Worm (Caenorhabditis elegans) whole organism, mixed stage, embryonic: Measurements from ENCODE around the gene ears-2.
A peak's percentile ranks its signal among the peaks of the same experiment; 100 is the strongest.

Experiments used
- M03D4.4 ChIP-seq: sonication (generic microtip); optimal IDR thresholded peaks from 2 replicates; lab custom pipeline; 2017; ENCODE audit warnings: mild to moderate bottlenecking, missing genetic modification characterization, missing compliant biosample characterization
- bed-3 ChIP-seq: fragments of 200-800 bp; sonication (Bioruptor generic); optimal IDR thresholded peaks from 3 replicates; lab custom pipeline; 2018; ENCODE audit warnings: mild to moderate bottlenecking, missing genetic modification characterization, moderate library complexity, missing compliant biosample characterization
- blmp-1 ChIP-seq: fragments of 150-350 bp; optimal IDR thresholded peaks from 2 replicates; lab custom pipeline; 2014; ENCODE audit warnings: missing biosample characterization, missing genetic modification characterization
- ceh-43 ChIP-seq: fragments of 200-800 bp; sonication (Bioruptor generic); optimal IDR thresholded peaks from 2 replicates; lab custom pipeline; 2018; ENCODE audit warnings: mild to moderate bottlenecking, missing genetic modification characterization, moderate library complexity, missing compliant biosample characterization
- ceh-83 ChIP-seq: fragments of 200-800 bp; sonication (Bioruptor generic); optimal IDR thresholded peaks from 2 replicates; lab custom pipeline; 2018; ENCODE audit warnings: mild to moderate bottlenecking, missing genetic modification characterization, missing compliant biosample characterization
- cnd-1 ChIP-seq: fragments of 200-800 bp; sonication (Bioruptor generic); optimal IDR thresholded peaks from 2 replicates; lab custom pipeline; 2018; ENCODE audit warnings: mild to moderate bottlenecking, missing genetic modification characterization, missing compliant biosample characterization
- drap-1 ChIP-seq: fragments of 200-800 bp; sonication (Bioruptor generic); optimal IDR thresholded peaks from 3 replicates; lab custom pipeline; 2018; ENCODE audit warnings: mild to moderate bottlenecking, missing genetic modification characterization, missing compliant biosample characterization
- elt-1 ChIP-seq: sonication (generic microtip); optimal IDR thresholded peaks from 2 replicates; lab custom pipeline; 2017; ENCODE audit warnings: missing genetic modification characterization, mild to moderate bottlenecking, missing compliant biosample characterization, antibody characterized with exemption, moderate library complexity, borderline replicate concordance; ENCODE audit not compliant: insufficient read depth
- elt-3 ChIP-seq: fragments of 150-350 bp; optimal IDR thresholded peaks from 2 replicates; lab custom pipeline; 2014; ENCODE audit warnings: missing biosample characterization, missing genetic modification characterization
- flh-1 ChIP-seq: fragments of 200-800 bp; sonication (Bioruptor generic); optimal IDR thresholded peaks from 2 replicates; lab custom pipeline; 2018; ENCODE audit warnings: mild to moderate bottlenecking, missing genetic modification characterization, moderate library complexity, missing compliant biosample characterization
- ham-2 ChIP-seq: fragments of 200-800 bp; sonication (Bioruptor generic); optimal IDR thresholded peaks from 2 replicates; lab custom pipeline; 2018; ENCODE audit warnings: mild to moderate bottlenecking, missing genetic modification characterization, missing compliant biosample characterization
- hlh-1 ChIP-seq: fragments of 150-350 bp; optimal IDR thresholded peaks from 2 replicates; lab custom pipeline; 2014; ENCODE audit warnings: missing biosample characterization, missing genetic modification reagents, missing genetic modification characterization
- lin-13 ChIP-seq: fragments of 150-350 bp; optimal IDR thresholded peaks from 2 replicates; lab custom pipeline; 2014; ENCODE audit warnings: missing biosample characterization, missing genetic modification characterization
- lsy-2 ChIP-seq: fragments of 150-350 bp; optimal IDR thresholded peaks from 2 replicates; lab custom pipeline; 2014; ENCODE audit warnings: missing biosample characterization, missing genetic modification characterization
- mab-5 ChIP-seq: fragments of 150-350 bp; optimal IDR thresholded peaks from 2 replicates; lab custom pipeline; 2014; ENCODE audit warnings: missing biosample characterization, missing genetic modification characterization
- mls-2 ChIP-seq: sonication (generic microtip); optimal IDR thresholded peaks from 2 replicates; lab custom pipeline; 2016; ENCODE audit warnings: mild to moderate bottlenecking, missing genetic modification characterization, moderate library complexity, missing compliant biosample characterization
- nhr-12 ChIP-seq: fragments of 150-350 bp; optimal IDR thresholded peaks from 2 replicates; lab custom pipeline; 2014; ENCODE audit warnings: missing biosample characterization, missing genetic modification characterization
- nhr-2 ChIP-seq: fragments of 150-350 bp; optimal IDR thresholded peaks from 2 replicates; lab custom pipeline; 2014; ENCODE audit warnings: missing biosample characterization, missing genetic modification characterization
- nhr-237 ChIP-seq: fragments of 150-350 bp; optimal IDR thresholded peaks from 2 replicates; lab custom pipeline; 2014; ENCODE audit warnings: missing biosample characterization, missing genetic modification characterization
- nhr-28 ChIP-seq: fragments of 150-350 bp; optimal IDR thresholded peaks from 2 replicates; lab custom pipeline; 2014; ENCODE audit warnings: missing biosample characterization, missing genetic modification characterization
- nhr-76 ChIP-seq: sonication (generic microtip); optimal IDR thresholded peaks from 2 replicates; lab custom pipeline; 2017; ENCODE audit warnings: missing biosample characterization, missing genetic modification characterization
- pha-4 ChIP-seq: fragments of 150-350 bp; optimal IDR thresholded peaks from 2 replicates; lab custom pipeline; 2018; ENCODE audit warnings: missing biosample characterization, missing genetic modification reagents, missing genetic modification characterization
- sem-2 ChIP-seq: fragments of 200-800 bp; sonication (Bioruptor generic); optimal IDR thresholded peaks from 2 replicates; lab custom pipeline; 2018; ENCODE audit warnings: mild to moderate bottlenecking, missing genetic modification characterization, missing compliant biosample characterization
- snpc-4 ChIP-seq: fragments of 150-350 bp; optimal IDR thresholded peaks from 2 replicates; lab custom pipeline; 2014; ENCODE audit warnings: missing biosample characterization, missing genetic modification characterization
- sptf-1 ChIP-seq: sonication (generic microtip); optimal IDR thresholded peaks from 2 replicates; lab custom pipeline; 2017; ENCODE audit warnings: mild to moderate bottlenecking, missing genetic modification characterization, moderate library complexity, missing compliant biosample characterization
- unc-120 ChIP-seq: sonication (generic microtip); optimal IDR thresholded peaks from 2 replicates; lab custom pipeline; 2017; ENCODE audit warnings: missing genetic modification characterization, missing compliant biosample characterization; ENCODE audit not compliant: poor library complexity, severe bottlenecking
- unc-39 ChIP-seq: fragments of 150-350 bp; optimal IDR thresholded peaks from 2 replicates; lab custom pipeline; 2014; ENCODE audit warnings: missing biosample characterization, missing genetic modification characterization
- unc-62 ChIP-seq: fragments of 150-350 bp; optimal IDR thresholded peaks from 2 replicates; lab custom pipeline; 2014; ENCODE audit warnings: missing biosample characterization, missing genetic modification reagents, missing genetic modification characterization
- ztf-11 ChIP-seq: fragments of 150-350 bp; optimal IDR thresholded peaks from 2 replicates; lab custom pipeline; 2014; ENCODE audit warnings: missing biosample characterization, missing genetic modification characterization

Gene ears-2

DNA sequence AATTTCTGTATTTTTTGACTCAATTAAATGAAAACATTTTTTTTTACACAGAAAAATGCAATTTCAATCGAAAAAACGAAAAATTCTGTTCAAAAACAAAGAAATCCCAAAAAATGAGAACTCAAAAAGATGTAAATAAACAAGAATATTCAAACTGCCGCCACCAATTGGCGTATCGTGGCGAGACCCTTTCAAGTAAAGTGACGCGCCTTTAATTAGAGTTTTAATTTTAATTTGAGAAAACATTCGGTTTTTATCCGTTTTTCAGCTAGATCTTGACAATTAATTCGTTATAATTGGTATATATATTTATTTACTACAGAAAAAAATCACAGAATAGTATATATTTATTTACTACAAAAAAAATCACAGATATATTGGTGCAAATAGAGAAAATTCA lies 10.7 kb downstream of the ears-2 start:
- TF ChIP-seq nhr-2 (tag; lab: Kevin White, UChicago) (no peak), pha-4 (tag; lab: Kevin White, UChicago) (no peak), snpc-4 (tag; lab: Kevin White, UChicago) (no peak), lin-13 (tag; lab: Kevin White, UChicago) (no peak), ceh-43 (GFP tag; lab: Kevin White, UChicago) (peak; percentile 7)

DNA sequence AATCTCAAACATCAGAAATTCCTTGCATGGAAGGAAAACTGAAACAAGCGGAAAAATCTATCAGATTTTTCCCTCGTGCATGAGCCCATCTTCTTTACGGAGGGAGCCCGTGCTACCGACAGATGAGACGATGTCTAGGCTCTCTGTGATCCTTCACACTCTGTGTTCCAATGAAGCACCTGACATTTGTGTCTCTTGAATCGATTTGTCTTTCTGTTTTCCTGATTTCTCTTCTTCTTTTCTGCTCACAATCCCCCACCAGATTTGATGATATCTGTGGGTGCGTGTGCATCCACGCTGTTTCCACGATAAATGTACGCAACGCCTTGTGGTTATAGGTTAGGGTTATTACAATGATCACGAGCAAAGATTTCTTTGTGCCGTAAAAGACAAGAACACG lies 11.4 kb downstream of the ears-2 start:
- TF ChIP-seq unc-39 (no peak), mab-5 (tag; lab: Kevin White, UChicago) (no peak), unc-120 (tag; lab: Kevin White, UChicago) (peak; percentile 82), hlh-1 (peak; percentile 94)

DNA sequence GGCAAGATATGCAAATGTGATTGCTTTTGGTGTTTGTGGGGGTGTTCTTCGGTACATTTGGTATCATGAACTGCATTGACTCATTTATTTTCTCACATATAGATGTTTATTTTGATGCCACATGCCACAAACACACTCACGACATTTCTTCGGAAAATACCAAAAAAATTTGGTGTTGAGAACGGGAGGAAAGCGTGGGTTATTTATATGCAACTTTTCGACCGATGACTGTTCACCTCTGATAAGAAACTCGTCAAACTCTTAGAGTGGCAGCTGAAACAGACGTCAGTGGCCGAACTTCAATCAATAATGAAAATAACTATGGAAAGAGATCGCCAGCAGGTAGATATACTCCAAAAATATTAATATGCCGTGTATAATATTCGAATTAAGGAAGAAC lies 11.9 kb downstream of the ears-2 start:
- no peak for TF ChIP-seq drap-1 (GFP tag; lab: Kevin White, UChicago)
- no peak for TF ChIP-seq mab-5 (tag; lab: Kevin White, UChicago)
- no peak for TF ChIP-seq ceh-83 (GFP tag; lab: Kevin White, UChicago)
- no peak for TF ChIP-seq unc-39
- TF ChIP-seq ham-2 = no peak
- no peak for TF ChIP-seq sptf-1

DNA sequence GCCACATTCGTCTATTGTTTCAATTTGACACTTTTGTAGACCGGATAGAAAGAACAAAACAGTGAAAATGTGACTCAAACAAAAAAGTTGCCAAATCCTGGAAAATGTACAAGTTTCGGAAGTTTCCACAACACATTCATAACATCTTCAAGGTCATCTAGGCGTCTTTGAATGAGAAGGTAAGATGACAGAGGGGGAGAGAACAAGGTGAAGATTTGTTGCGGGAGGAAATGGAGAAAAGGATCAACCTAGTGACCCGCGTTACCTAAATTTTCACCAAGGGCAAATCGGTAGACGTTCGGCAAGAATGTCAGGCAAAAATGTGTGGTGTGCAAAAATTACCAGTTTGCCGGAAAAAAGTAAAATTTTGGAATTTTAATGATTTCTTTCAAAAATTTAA lies 12.5 kb downstream of the ears-2 start:
- no peak for TF ChIP-seq sem-2 (GFP tag; lab: Kevin White, UChicago)
- TF ChIP-seq M03D4.4 (tag; lab: Kevin White, UChicago) = no peak
- TF ChIP-seq nhr-2 (tag; lab: Kevin White, UChicago) = no peak
- TF ChIP-seq nhr-76 (tag; lab: Kevin White, UChicago) = no peak
- TF ChIP-seq mls-2 (tag; lab: Kevin White, UChicago) = no peak
- TF ChIP-seq unc-39 = no peak
- TF ChIP-seq flh-1 (GFP tag; lab: Kevin White, UChicago) = no peak
- no peak for TF ChIP-seq elt-3 (tag; lab: Kevin White, UChicago)
- no peak for TF ChIP-seq unc-120 (tag; lab: Kevin White, UChicago)
- TF ChIP-seq ceh-83 (GFP tag; lab: Kevin White, UChicago) = no peak
- TF ChIP-seq nhr-12 (tag; lab: Kevin White, UChicago) = no peak
- no peak for TF ChIP-seq lsy-2 (tag; lab: Kevin White, UChicago)
- TF ChIP-seq hlh-1 = no peak
- TF ChIP-seq sptf-1 = no peak
- TF ChIP-seq elt-1 (tag; lab: Kevin White, UChicago) = no peak
- TF ChIP-seq ztf-11 (tag; lab: Kevin White, UChicago) = no peak
- no peak for TF ChIP-seq pha-4 (tag; lab: Kevin White, UChicago)
- TF ChIP-seq nhr-28 = no peak
- no peak for TF ChIP-seq bed-3 (GFP tag; lab: Kevin White, UChicago)
- TF ChIP-seq nhr-237 (tag; lab: Kevin White, UChicago) = no peak

DNA sequence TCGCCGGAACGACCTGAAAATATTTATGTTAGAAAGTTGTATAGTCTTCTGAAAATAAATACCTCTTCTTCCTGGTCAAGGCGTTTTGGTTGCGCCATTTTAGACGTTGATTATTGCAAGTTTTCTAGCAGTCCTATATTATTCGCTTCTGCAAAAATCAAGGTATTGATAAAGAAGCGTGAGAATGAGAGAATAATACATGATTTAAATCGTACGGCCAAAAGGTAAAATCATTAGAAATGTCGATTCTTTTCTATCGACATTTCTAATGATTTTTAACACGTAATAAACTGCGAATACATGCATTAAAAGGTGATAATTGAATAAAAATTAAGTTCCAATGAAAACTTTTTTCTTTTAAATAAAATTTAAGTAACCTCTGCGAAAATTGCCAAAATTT lies 14.4 kb downstream of the ears-2 start, which contains the start of gene fln-1:
TSS of gene fln-1 (minus strand) at position 101 of the 400 bp plus-strand sequence.
- TF ChIP-seq ceh-83 (GFP tag; lab: Kevin White, UChicago) (no peak), blmp-1 (no peak), unc-62 (no peak)

DNA sequence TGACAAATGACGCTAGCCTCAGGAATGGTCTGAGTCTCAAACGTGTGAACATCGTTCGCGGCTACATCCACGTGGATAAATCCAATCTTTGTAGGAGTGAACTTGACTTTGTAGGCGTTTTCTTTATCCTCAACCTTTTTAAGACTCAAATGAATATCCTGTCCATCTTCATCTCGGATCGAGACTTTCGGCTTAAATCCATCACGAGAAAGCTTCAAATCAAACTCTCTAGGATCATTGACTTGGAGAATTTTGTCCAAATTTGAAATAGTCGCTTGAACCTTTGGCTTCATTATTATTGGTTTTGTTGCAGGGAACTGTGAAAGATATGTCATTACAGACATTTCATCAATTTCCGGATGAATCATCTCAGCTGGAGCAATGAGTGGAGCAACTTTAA lies 16.3 kb downstream of the ears-2 start:
- TF ChIP-seq lsy-2 (tag; lab: Kevin White, UChicago) (no peak), drap-1 (GFP tag; lab: Kevin White, UChicago) (no peak), unc-120 (tag; lab: Kevin White, UChicago) (no peak), sptf-1 (no peak), pha-4 (tag; lab: Kevin White, UChicago) (no peak), cnd-1 (tag; lab: Kevin White, UChicago) (no peak)
